Worm (Caenorhabditis elegans) whole organism, L2 larva: ENCODE data around the gene F59G1.4.

Source experiments
- ceh-16 ChIP-seq: fragments of 150-350 bp; optimal IDR thresholded peaks from 2 replicates; lab custom pipeline; 2014; ENCODE audit warnings: missing biosample characterization, missing genetic modification characterization
- crh-2 ChIP-seq: sonication (generic microtip); optimal IDR thresholded peaks from 2 replicates; lab custom pipeline; 2017; ENCODE audit warnings: missing biosample characterization, missing genetic modification characterization
- elt-1 ChIP-seq: fragments of 150-350 bp; optimal IDR thresholded peaks from 2 replicates; lab custom pipeline; 2014; ENCODE audit warnings: missing biosample characterization, missing genetic modification characterization
- mab-5 ChIP-seq: fragments of 150-350 bp; optimal IDR thresholded peaks from 2 replicates; lab custom pipeline; 2014; ENCODE audit warnings: missing biosample characterization, missing genetic modification characterization
- nhr-11 ChIP-seq: fragments of 150-350 bp; optimal IDR thresholded peaks from 2 replicates; lab custom pipeline; 2014; ENCODE audit warnings: missing biosample characterization, missing genetic modification characterization
- unc-62 ChIP-seq: fragments of 150-350 bp; optimal IDR thresholded peaks from 2 replicates; lab custom pipeline; 2014; ENCODE audit warnings: missing biosample characterization, missing genetic modification reagents, missing genetic modification characterization
- ztf-11 ChIP-seq: sonication (generic microtip); optimal IDR thresholded peaks from 2 replicates; lab custom pipeline; 2017; ENCODE audit warnings: missing biosample characterization, missing genetic modification characterization

DNA sequence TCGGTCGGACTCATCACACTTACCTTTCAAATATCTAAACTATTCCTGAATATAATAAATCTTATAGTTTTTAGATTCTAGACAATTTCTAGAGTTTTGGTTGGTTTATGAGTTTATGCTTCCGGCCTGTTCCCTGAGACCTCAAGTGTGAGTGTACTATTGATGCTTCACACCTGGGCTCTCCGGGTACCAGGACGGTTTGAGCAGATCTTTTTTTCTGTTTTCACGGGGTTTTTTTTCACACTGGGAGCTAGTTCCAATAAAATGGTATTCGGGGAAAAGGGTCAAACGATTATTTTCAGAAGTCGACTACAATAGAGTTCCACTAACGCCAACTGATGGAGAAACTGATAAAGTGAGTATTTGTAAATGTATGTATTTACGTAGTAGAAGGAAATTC lies 6.2 kb downstream of the F59G1.4 start:
- TF ChIP-seq mab-5 (tag; lab: Kevin White, UChicago) (no peak), unc-62 (GFP tag; lab: Kevin White, UChicago) (no peak), nhr-11 (no peak), ztf-11 (tag; lab: Kevin White, UChicago) (no peak), crh-2 (no peak), elt-1 (tag; lab: Kevin White, UChicago) (no peak), ceh-16 (tag; lab: Kevin White, UChicago) (no peak)
